Worm (Caenorhabditis elegans) whole organism, L1 larva: ENCODE results near the gene F09C6.10.

Experiments
- C04F5.9 ChIP-seq: sonication (generic microtip); optimal IDR thresholded peaks from 2 replicates; lab custom pipeline; 2016; ENCODE audit warnings: missing genetic modification characterization, missing compliant biosample characterization
- C34B4.2 ChIP-seq: sonication (generic microtip); optimal IDR thresholded peaks from 2 replicates; lab custom pipeline; 2017; ENCODE audit warnings: mild to moderate bottlenecking, missing genetic modification characterization, missing compliant biosample characterization
- aha-1 ChIP-seq: fragments of 150-350 bp; optimal IDR thresholded peaks from 2 replicates; lab custom pipeline; 2014; ENCODE audit warnings: missing biosample characterization, missing genetic modification characterization
- aly-2 ChIP-seq: fragments of 150-350 bp; optimal IDR thresholded peaks from 2 replicates; lab custom pipeline; 2014; ENCODE audit warnings: missing biosample characterization, missing genetic modification characterization
- ama-1 ChIP-seq: fragments of 150-350 bp; optimal IDR thresholded peaks from 2 replicates; lab custom pipeline; 2014
- ceh-82 ChIP-seq, 3 experiments: fragments of 150-350 bp in 1 of 3; sonication (generic microtip) in 2 of 3; optimal IDR thresholded peaks; 2 replicates each; lab custom pipeline; 2014 to 2017; ENCODE audit warnings: missing biosample characterization in 3 of 3, missing genetic modification characterization in 3 of 3
- ceh-88 ChIP-seq: fragments of 200-800 bp; sonication (Bioruptor generic); IDR thresholded peaks from 2 replicates; pipeline ENCODE4 v1.3.6; 2022; ENCODE audit warnings: missing genetic modification characterization, missing compliant biosample characterization
- ceh-90 ChIP-seq: sonication (generic microtip); optimal IDR thresholded peaks from 2 replicates; lab custom pipeline; 2016; ENCODE audit warnings: missing genetic modification characterization, missing compliant biosample characterization
- ces-1 ChIP-seq: fragments of 150-350 bp; optimal IDR thresholded peaks from 2 replicates; lab custom pipeline; 2014; ENCODE audit warnings: missing biosample characterization, missing genetic modification reagents, missing genetic modification characterization
- dsc-1 ChIP-seq: sonication (generic microtip); optimal IDR thresholded peaks from 2 replicates; lab custom pipeline; 2016; ENCODE audit warnings: mild to moderate bottlenecking, missing genetic modification characterization, missing compliant biosample characterization
- efl-1 ChIP-seq, 4 experiments: fragments of 150-350 bp; optimal IDR thresholded peaks in 3 of 4; peaks in 1 of 4; 1 replicate in 1 of 4; 2 replicates in 3 of 4; lab custom pipeline; 2014; ENCODE audit warnings: missing biosample characterization in 2 of 4, missing genetic modification characterization in 2 of 4, missing genetic modification reagents in 2 of 4
- elt-2 ChIP-seq: sonication (generic microtip); optimal IDR thresholded peaks from 2 replicates; lab custom pipeline; 2016; ENCODE audit warnings: missing genetic modification characterization, mild to moderate bottlenecking, inconsistent platforms, missing compliant biosample characterization, missing genetic modification reagents
- elt-3 ChIP-seq, 6 experiments: fragments of 150-350 bp in 1 of 6; sonication (generic microtip); optimal IDR thresholded peaks; 2 replicates each; lab custom pipeline; 2017 to 2018; ENCODE audit warnings: missing biosample characterization in 6 of 6, missing genetic modification characterization in 6 of 6, inconsistent platforms in 1 of 6
- ets-5 ChIP-seq: fragments of 200-800 bp; sonication (Bioruptor generic); IDR thresholded peaks from 2 replicates; pipeline ENCODE4 v1.3.6; 2022; ENCODE audit warnings: missing genetic modification characterization, missing compliant biosample characterization
- fkh-10 ChIP-seq: sonication (generic microtip); optimal IDR thresholded peaks from 2 replicates; lab custom pipeline; 2017; ENCODE audit warnings: missing biosample characterization, missing genetic modification reagents, missing genetic modification characterization
- fos-1 ChIP-seq: fragments of 150-350 bp; optimal IDR thresholded peaks from 2 replicates; lab custom pipeline; 2014; ENCODE audit warnings: missing biosample characterization, missing genetic modification characterization
- grh-1 ChIP-seq: fragments of 200-800 bp; sonication (Bioruptor generic); IDR thresholded peaks from 2 replicates; pipeline ENCODE4 v1.3.6; 2022; ENCODE audit warnings: missing genetic modification reagents, missing genetic modification characterization, missing compliant biosample characterization
- lin-14 ChIP-seq: fragments of 200-800 bp; sonication (Bioruptor generic); optimal IDR thresholded peaks from 2 replicates; lab custom pipeline; 2018; ENCODE audit warnings: mild to moderate bottlenecking, missing genetic modification characterization, moderate library complexity, missing compliant biosample characterization
- lin-15B ChIP-seq: fragments of 150-350 bp; sonication (generic microtip); optimal IDR thresholded peaks from 3 replicates; lab custom pipeline; 2014; ENCODE audit warnings: missing biosample characterization, missing genetic modification characterization
- lin-39 ChIP-seq: fragments of 150-350 bp; optimal IDR thresholded peaks from 2 replicates; lab custom pipeline; 2014; ENCODE audit warnings: missing biosample characterization, missing genetic modification reagents, missing genetic modification characterization
- mab-9 ChIP-seq: fragments of 200-800 bp; sonication (Bioruptor generic); IDR thresholded peaks from 2 replicates; pipeline ENCODE4 v1.3.6; 2022; ENCODE audit warnings: missing genetic modification reagents, missing genetic modification characterization, missing compliant biosample characterization
- mdl-1 ChIP-seq, 2 experiments: fragments of 150-350 bp; optimal IDR thresholded peaks; 2 replicates each; lab custom pipeline; 2014 to 2017; ENCODE audit warnings: missing biosample characterization in 2 of 2, missing genetic modification characterization in 2 of 2, inconsistent platforms in 1 of 2
- nhr-11 ChIP-seq: fragments of 150-350 bp; optimal IDR thresholded peaks from 2 replicates; lab custom pipeline; 2014; ENCODE audit warnings: missing biosample characterization, missing genetic modification characterization
- nhr-12 ChIP-seq: sonication (generic microtip); optimal IDR thresholded peaks from 2 replicates; lab custom pipeline; 2017; ENCODE audit warnings: missing biosample characterization, missing genetic modification characterization
- nhr-237 ChIP-seq: fragments of 150-350 bp; optimal IDR thresholded peaks from 2 replicates; lab custom pipeline; 2014; ENCODE audit warnings: missing biosample characterization, missing genetic modification characterization
- nhr-28 ChIP-seq: fragments of 150-350 bp; optimal IDR thresholded peaks from 2 replicates; lab custom pipeline; 2014; ENCODE audit warnings: missing biosample characterization, missing genetic modification characterization
- nhr-47 ChIP-seq: sonication (generic microtip); optimal IDR thresholded peaks from 2 replicates; lab custom pipeline; 2016; ENCODE audit warnings: mild to moderate bottlenecking, missing genetic modification characterization, moderate library complexity, missing compliant biosample characterization
- nhr-90 ChIP-seq: sonication (generic microtip); optimal IDR thresholded peaks from 2 replicates; lab custom pipeline; 2016; ENCODE audit warnings: mild to moderate bottlenecking, missing genetic modification characterization, missing compliant biosample characterization; ENCODE audit not compliant: poor library complexity
- rnt-1 ChIP-seq: sonication (generic microtip); optimal IDR thresholded peaks from 2 replicates; lab custom pipeline; 2016; ENCODE audit warnings: mild to moderate bottlenecking, missing genetic modification characterization, moderate library complexity, missing compliant biosample characterization
- skn-1 ChIP-seq: fragments of 150-350 bp; optimal IDR thresholded peaks from 2 replicates; lab custom pipeline; 2014; ENCODE audit warnings: missing biosample characterization, missing genetic modification characterization
- sox-4 ChIP-seq: sonication (generic microtip); optimal IDR thresholded peaks from 2 replicates; lab custom pipeline; 2016; ENCODE audit warnings: missing genetic modification characterization, missing compliant biosample characterization
- swsn-7 ChIP-seq: sonication (generic microtip); optimal IDR thresholded peaks from 2 replicates; lab custom pipeline; 2016; ENCODE audit warnings: missing genetic modification characterization, missing compliant biosample characterization
- tlp-1 ChIP-seq: fragments of 150-350 bp; optimal IDR thresholded peaks from 2 replicates; lab custom pipeline; 2014; ENCODE audit warnings: missing biosample characterization, missing genetic modification characterization
- unc-130 ChIP-seq: fragments of 150-350 bp; optimal IDR thresholded peaks from 2 replicates; lab custom pipeline; 2017; ENCODE audit warnings: missing biosample characterization, missing genetic modification characterization, inconsistent platforms
- unc-62 ChIP-seq: fragments of 150-350 bp; optimal IDR thresholded peaks from 2 replicates; lab custom pipeline; 2014; ENCODE audit warnings: missing biosample characterization, missing genetic modification reagents, missing genetic modification characterization
- unc-86 ChIP-seq: sonication (generic microtip); optimal IDR thresholded peaks from 2 replicates; lab custom pipeline; 2016; ENCODE audit warnings: missing genetic modification characterization, missing compliant biosample characterization
- ztf-11 ChIP-seq, 2 experiments: sonication (generic microtip); optimal IDR thresholded peaks; 2 replicates each; lab custom pipeline; 2016 to 2017; ENCODE audit warnings: missing genetic modification characterization in 2 of 2, missing biosample characterization in 1 of 2, missing compliant biosample characterization in 1 of 2

Gene F09C6.10

ce11 chrV:16874966-16875365, 41.0 kb downstream of the F09C6.10 start, which contains the start of gene F49A5.10:
Gene F49A5.10 (plus strand): TSS chrV:16875266.
- TF ChIP-seq ceh-90 (no peak), ces-1 (GFP tag; lab: Kevin White, UChicago) (no peak), mdl-1 (tag; optimal IDR thresholded peaks at IDR 0.05; lab: Kevin White, UChicago) (no peak), efl-1 (optimal IDR thresholded peaks at IDR 0.05; lab: Kevin White, UChicago) (no peak), efl-1 (GFP tag; optimal IDR thresholded peaks at IDR 0.05 in 1 of 2; lab: Kevin White, UChicago) (no peak), ceh-88 (no peak), rnt-1 (no peak), nhr-47 (tag; lab: Kevin White, UChicago) (no peak), unc-130 (tag; lab: Kevin White, UChicago) (no peak), nhr-90 (no peak), ceh-82 (tag; optimal IDR thresholded peaks at IDR 0.05; lab: Kevin White, UChicago) (no peak), elt-2 (tag; lab: Kevin White, UChicago) (no peak), nhr-11 (no peak), C34B4.2 (tag; lab: Kevin White, UChicago) (no peak), fos-1 (tag; lab: Kevin White, UChicago) (no peak), ama-1 (no peak), lin-39 (tag; lab: Kevin White, UChicago) (no peak), nhr-237 (tag; lab: Kevin White, UChicago) (no peak), aha-1 (tag; lab: Kevin White, UChicago) (no peak)
- TF ChIP-seq, all 84 proteins: peak for 0

- no peak for TF ChIP-seq ets-5 (GFP tag; lab: Robert Waterston, UW)
- no peak for TF ChIP-seq C04F5.9 (tag; lab: Kevin White, UChicago)
- TF ChIP-seq efl-1 (optimal IDR thresholded peaks at IDR 0.05; lab: Kevin White, UChicago) = no peak
- peak in 1 of 2 experiments; percentile 30 for TF ChIP-seq efl-1 (GFP tag; optimal IDR thresholded peaks at IDR 0.05 in 1 of 2; lab: Kevin White, UChicago)
- TF ChIP-seq, all 84 proteins: peak for 1
Measured at ce11 chrV:16873642-16874041, 42.3 kb downstream of the F09C6.10 start, which contains the start of gene srw-23. Gene srw-23 (plus strand): TSS chrV:16873942.

ce11 chrV:16871387-16871786, 44.6 kb downstream of the F09C6.10 start, which contains the start of gene thn-4:
Gene thn-4 (minus strand): TSS chrV:16871487.
- TF ChIP-seq skn-1 (tag; lab: Kevin White, UChicago) = no peak
- TF ChIP-seq mab-9 (GFP tag; lab: Robert Waterston, UW) = no peak
- TF ChIP-seq efl-1 (optimal IDR thresholded peaks at IDR 0.05; lab: Kevin White, UChicago) = no peak
- TF ChIP-seq efl-1 (GFP tag; optimal IDR thresholded peaks at IDR 0.05 in 1 of 2; lab: Kevin White, UChicago) = peak in 1 of 2 experiments; percentile 24
- TF ChIP-seq elt-3 (tag; optimal IDR thresholded peaks at IDR 0.05; lab: Kevin White, UChicago) = no peak
- TF ChIP-seq ztf-11 (tag; optimal IDR thresholded peaks at IDR 0.05; lab: Kevin White, UChicago) = no peak
- TF ChIP-seq, all 84 proteins: peak for 1

ce11 chrV:16869740-16870139, 46.2 kb downstream of the F09C6.10 start, which contains the start of gene clec-33:
Gene clec-33 (minus strand): TSS chrV:16869840.
- TF ChIP-seq ceh-90 (no peak), unc-86 (tag; lab: Kevin White, UChicago) (no peak), nhr-28 (no peak), mab-9 (GFP tag; lab: Robert Waterston, UW) (no peak), aly-2 (tag; lab: Kevin White, UChicago) (no peak), fkh-10 (no peak), unc-62 (GFP tag; lab: Kevin White, UChicago) (no peak), dsc-1 (tag; lab: Kevin White, UChicago) (no peak), sox-4 (tag; lab: Kevin White, UChicago) (no peak)

- TF ChIP-seq nhr-47 (tag; lab: Kevin White, UChicago) (no peak), grh-1 (GFP tag; lab: Robert Waterston, UW) (no peak), swsn-7 (tag; lab: Kevin White, UChicago) (no peak), lin-14 (GFP tag; lab: Kevin White, UChicago) (no peak), lin-15B (tag; lab: Kevin White, UChicago) (no peak), nhr-12 (tag; lab: Kevin White, UChicago) (no peak), tlp-1 (tag; lab: Kevin White, UChicago) (no peak)
Measured at ce11 chrV:16865404-16865803, 50.6 kb downstream of the F09C6.10 start, which contains the start of gene clec-28. Gene clec-28 (plus strand): TSS chrV:16865704.
